Fruit fly (Drosophila melanogaster) S2 (cell line): ENCODE measurements around the gene Hrd3.

Experiments
- CG8478 ChIP-seq: fragments of >200 bp; optimal IDR thresholded peaks from 2 replicates; lab custom pipeline; 2018
- CTCF ChIP-seq, 2 experiments: fragments of >200 bp; optimal IDR thresholded peaks; 2 replicates each; lab custom pipeline; 2018

- no peak for TF ChIP-seq CG8478 (lab: Kevin White, UChicago)
- no peak for TF ChIP-seq CTCF (optimal IDR thresholded peaks at IDR 0.05; lab: Kevin White, UChicago)
These were observed 17.4 kb downstream of the Hrd3 start for dm6 chr3R:23740968-23741367.
